Worm (Caenorhabditis elegans): ENCODE data around the gene nep-1.

The nep-1 gene

DNA sequence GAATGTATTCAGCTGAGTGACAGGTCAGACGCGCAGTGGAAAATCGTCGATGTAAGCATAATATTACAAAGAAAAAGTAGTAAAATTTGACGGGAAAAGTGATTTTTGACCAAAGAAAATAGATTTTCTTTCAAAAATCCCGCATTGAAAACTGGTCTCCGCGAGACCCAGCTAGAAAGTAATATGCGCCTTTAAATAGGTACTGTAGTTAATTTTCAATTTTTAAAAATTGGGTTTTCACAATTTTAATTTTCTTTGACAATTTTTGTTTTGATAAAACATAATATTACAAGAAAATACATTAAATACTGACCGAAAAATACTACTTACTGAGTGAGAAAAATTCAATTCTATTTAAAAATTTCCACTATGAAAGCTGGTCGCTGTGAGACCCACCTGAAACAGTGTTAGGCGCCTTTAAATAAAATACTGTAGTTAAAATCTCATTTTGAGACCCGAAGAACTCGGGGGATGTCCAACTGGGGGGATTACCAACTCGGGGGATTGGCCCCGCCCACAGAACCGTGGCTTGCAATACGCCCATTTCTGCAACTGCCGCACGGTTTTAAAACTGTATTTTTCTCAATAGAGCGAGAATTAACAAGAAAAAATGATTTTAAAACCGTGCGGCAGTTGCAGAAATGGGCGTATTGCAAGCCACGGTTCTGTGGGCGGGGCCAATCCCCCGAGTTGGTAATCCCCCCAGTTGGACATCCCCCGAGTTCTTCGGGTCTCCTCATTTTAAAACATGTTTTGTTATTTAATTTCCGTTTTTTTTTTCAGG is 38.4 kb upstream of the nep-1 start, which contains the start of gene tars-1:
Gene tars-1 (minus strand): TSS at position 497 of the 784 bp plus-strand sequence.
- TF ChIP-seq nhr-23 (tag; optimal IDR thresholded peaks at IDR 0.05), result peak; percentile 21

ce11 chrII:11694432-11694831 is 37.5 kb upstream of the nep-1 start:
- no peak for TF ChIP-seq elt-1 (tag; optimal IDR thresholded peaks at IDR 0.05)
- TF ChIP-seq pqm-1 (tag; optimal IDR thresholded peaks at IDR 0.05), result no peak
- TF ChIP-seq fkh-2 (tag; optimal IDR thresholded peaks at IDR 0.05), result no peak
- no peak for TF ChIP-seq mdl-1 (tag; optimal IDR thresholded peaks at IDR 0.05)
- TF ChIP-seq nfya-1 (tag; optimal IDR thresholded peaks at IDR 0.05; ENCODE audit: insufficient read depth), result peak; percentile 45
- no peak for TF ChIP-seq ceh-28 (tag; optimal IDR thresholded peaks at IDR 0.05)
- TF ChIP-seq nhr-43 (tag; optimal IDR thresholded peaks at IDR 0.05; ENCODE audit: poor library complexity, severe bottlenecking), result no peak
- no peak for TF ChIP-seq mml-1 (tag; optimal IDR thresholded peaks at IDR 0.05)
- TF ChIP-seq ceh-16 (tag; optimal IDR thresholded peaks at IDR 0.05), result no peak
- TF ChIP-seq nhr-28 (tag; optimal IDR thresholded peaks at IDR 0.05), result no peak
- TF ChIP-seq egl-5 (tag; optimal IDR thresholded peaks at IDR 0.05), result no peak
- TF ChIP-seq aly-2 (tag; optimal IDR thresholded peaks at IDR 0.05), result no peak
- TF ChIP-seq jun-1 (tag; optimal IDR thresholded peaks at IDR 0.05), result no peak
- TF ChIP-seq ceh-82 (tag; optimal IDR thresholded peaks at IDR 0.05), result no peak
- TF ChIP-seq nhr-77 (tag; optimal IDR thresholded peaks at IDR 0.05), result no peak
- no peak for TF ChIP-seq nhr-12 (tag; optimal IDR thresholded peaks at IDR 0.05)
- no peak for TF ChIP-seq ama-1 (optimal IDR thresholded peaks at IDR 0.05)
- TF ChIP-seq pha-4 (tag; optimal IDR thresholded peaks at IDR 0.05), result peak; percentile 59
- peak; percentile 31 for TF ChIP-seq lin-15B (tag; optimal IDR thresholded peaks at IDR 0.05)
- TF ChIP-seq lin-39 (tag; optimal IDR thresholded peaks at IDR 0.05), result peak; percentile 40
- TF ChIP-seq ztf-4 (tag; optimal IDR thresholded peaks at IDR 0.05), result no peak
- TF ChIP-seq elt-3 (tag; optimal IDR thresholded peaks at IDR 0.05), result no peak
- TF ChIP-seq skn-1 (tag; optimal IDR thresholded peaks at IDR 0.05), result no peak
- TF ChIP-seq ZK546.5 (tag; optimal IDR thresholded peaks at IDR 0.05), result no peak
- TF ChIP-seq tbx-2 (tag; optimal IDR thresholded peaks at IDR 0.05), result no peak
- TF ChIP-seq eor-1 (tag; optimal IDR thresholded peaks at IDR 0.05), result no peak
- no peak for TF ChIP-seq lsy-12 (tag; optimal IDR thresholded peaks at IDR 0.05)
- TF ChIP-seq fos-1 (tag; optimal IDR thresholded peaks at IDR 0.05), result no peak
- TF ChIP-seq nhr-76 (tag; optimal IDR thresholded peaks at IDR 0.05), result no peak
- TF ChIP-seq unc-62 (GFP tag; optimal IDR thresholded peaks at IDR 0.05), result no peak
- peak; percentile 56 for TF ChIP-seq snpc-4 (tag; optimal IDR thresholded peaks at IDR 0.05)
- TF ChIP-seq daf-12 (tag; optimal IDR thresholded peaks at IDR 0.05), result no peak
- no peak for TF ChIP-seq nhr-67 (tag; optimal IDR thresholded peaks at IDR 0.05)
- TF ChIP-seq hmg-11 (tag; optimal IDR thresholded peaks at IDR 0.05), result peak; percentile 57
- peak; percentile 7 for TF ChIP-seq elt-2 (tag; optimal IDR thresholded peaks at IDR 0.05)
- TF ChIP-seq nhr-23 (tag; optimal IDR thresholded peaks at IDR 0.05), result peak; percentile 47

DNA sequence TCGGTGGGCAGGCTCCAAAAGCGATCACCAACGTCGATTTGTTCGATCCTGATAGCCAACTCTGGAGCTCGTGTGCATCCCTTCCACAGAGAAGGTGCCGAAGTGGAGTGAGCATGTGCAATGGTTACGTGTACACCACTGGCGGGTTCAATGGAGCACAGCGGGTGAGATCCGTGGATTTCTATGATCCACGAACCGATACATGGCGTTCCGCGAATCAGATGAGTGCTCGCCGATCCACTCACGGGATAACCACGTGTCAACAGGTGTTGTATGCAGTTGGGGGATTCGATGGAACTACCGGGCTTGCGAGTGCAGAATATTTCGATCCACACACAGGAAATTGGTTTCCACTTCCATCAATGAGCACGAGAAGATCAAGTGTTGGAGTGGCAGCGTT is 33.9 kb upstream of the nep-1 start:
- no peak for TF ChIP-seq nhr-76 (tag; optimal IDR thresholded peaks at IDR 0.05)
- no peak for TF ChIP-seq aly-2 (tag; optimal IDR thresholded peaks at IDR 0.05)
- TF ChIP-seq sea-2 (GFP tag; optimal IDR thresholded peaks at IDR 0.05), result no peak
- TF ChIP-seq fkh-2 (tag; optimal IDR thresholded peaks at IDR 0.05), result no peak
- TF ChIP-seq snpc-4 (tag; optimal IDR thresholded peaks at IDR 0.05), result no peak
- TF ChIP-seq elt-1 (tag; optimal IDR thresholded peaks at IDR 0.05), result no peak
- TF ChIP-seq mdl-1 (tag; optimal IDR thresholded peaks at IDR 0.05), result no peak
- TF ChIP-seq ceh-82 (tag; optimal IDR thresholded peaks at IDR 0.05), result no peak

DNA sequence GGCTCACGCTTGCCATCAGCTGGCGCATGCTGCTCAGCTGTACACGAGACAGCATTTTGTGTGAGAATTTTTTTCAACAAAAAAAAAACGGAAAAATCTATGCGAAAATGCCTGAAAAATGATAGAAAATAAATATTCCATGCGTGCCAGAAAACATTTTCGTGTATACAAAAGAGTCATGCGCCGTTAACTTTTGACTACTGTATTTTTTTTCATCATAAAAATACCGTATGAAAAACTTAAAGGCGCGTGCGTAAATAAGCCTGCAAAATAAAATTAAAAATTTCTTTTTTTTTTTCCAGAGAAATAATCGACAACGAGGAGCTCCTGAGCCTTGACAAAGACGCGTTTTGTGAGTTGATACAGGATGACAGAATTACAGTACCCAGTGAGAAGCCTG is 33.0 kb upstream of the nep-1 start:
- TF ChIP-seq nfya-1 (tag; optimal IDR thresholded peaks at IDR 0.05; ENCODE audit: insufficient read depth) (no peak), zag-1 (tag; optimal IDR thresholded peaks at IDR 0.05) (no peak), R02D3.7 (tag; optimal IDR thresholded peaks at IDR 0.05) (no peak), nhr-43 (tag; optimal IDR thresholded peaks at IDR 0.05; ENCODE audit: poor library complexity, severe bottlenecking) (no peak), tbx-2 (tag; optimal IDR thresholded peaks at IDR 0.05) (no peak), nhr-11 (tag; optimal IDR thresholded peaks at IDR 0.05) (no peak), ceh-16 (tag; optimal IDR thresholded peaks at IDR 0.05) (no peak), hmg-11 (tag; optimal IDR thresholded peaks at IDR 0.05) (no peak), skn-1 (tag; optimal IDR thresholded peaks at IDR 0.05) (no peak), lin-15B (tag; optimal IDR thresholded peaks at IDR 0.05) (no peak), lin-39 (tag; optimal IDR thresholded peaks at IDR 0.05) (no peak), ceh-28 (tag; optimal IDR thresholded peaks at IDR 0.05) (no peak), daf-12 (tag; optimal IDR thresholded peaks at IDR 0.05) (no peak), eor-1 (tag; optimal IDR thresholded peaks at IDR 0.05) (no peak), ceh-9 (tag; optimal IDR thresholded peaks at IDR 0.05) (no peak), mdl-1 (tag; optimal IDR thresholded peaks at IDR 0.05) (no peak)

Data from whole organism, L3 larva.